Fruit fly (Drosophila melanogaster) ovary, adult (tissue): ENCODE results near the gene CG33630.

ENCODE experiments used
- CG17801 ChIP-seq: fragments of 200-800 bp; optimal IDR thresholded peaks from 2 replicates; lab custom pipeline; 2019; ENCODE audit warnings: missing biosample characterization, mild to moderate bottlenecking, missing genetic modification characterization, moderate library complexity; ENCODE audit not compliant: partially characterized antibody

CG33630 gene

dm6 chr3R:10076665-10077064, 14.2 kb downstream of the CG33630 start:
- peak; percentile 56 for TF ChIP-seq CG17801 (GFP tag; lab: Kevin White, UChicago)

dm6 chr3R:10078468-10079143, 16.2 kb downstream of the CG33630 start:
- no peak for TF ChIP-seq CG17801 (GFP tag; lab: Kevin White, UChicago)

- TF ChIP-seq CG17801 (GFP tag; lab: Kevin White, UChicago) = peak; percentile 78
Measured at dm6 chr3R:10079267-10079987, 17.0 kb downstream of the CG33630 start.

dm6 chr3R:10080699-10081098, 18.3 kb downstream of the CG33630 start:
- peak; percentile 6 for TF ChIP-seq CG17801 (GFP tag; lab: Kevin White, UChicago)

dm6 chr3R:10081469-10082111, 19.2 kb downstream of the CG33630 start:
- TF ChIP-seq CG17801 (GFP tag; lab: Kevin White, UChicago) = no peak

- peak; percentile 52 for TF ChIP-seq CG17801 (GFP tag; lab: Kevin White, UChicago)
Measured at dm6 chr3R:10082549-10083075, 20.2 kb downstream of the CG33630 start.

- TF ChIP-seq CG17801 (GFP tag; lab: Kevin White, UChicago) = peak; percentile 4
Measured at dm6 chr3R:10083077-10083476, 20.7 kb downstream of the CG33630 start.

dm6 chr3R:10084179-10084647, 21.8 kb downstream of the CG33630 start:
- no peak for TF ChIP-seq CG17801 (GFP tag; lab: Kevin White, UChicago)

- TF ChIP-seq CG17801 (GFP tag; lab: Kevin White, UChicago) = peak; percentile 81
Measured at dm6 chr3R:10084914-10085313, 22.5 kb downstream of the CG33630 start.

- TF ChIP-seq CG17801 (GFP tag; lab: Kevin White, UChicago) = no peak
Measured at dm6 chr3R:10086222-10086621, 23.8 kb downstream of the CG33630 start.

dm6 chr3R:10086683-10087082, 24.3 kb downstream of the CG33630 start:
- TF ChIP-seq CG17801 (GFP tag; lab: Kevin White, UChicago) = no peak

dm6 chr3R:10087206-10087927, 24.9 kb downstream of the CG33630 start:
- TF ChIP-seq CG17801 (GFP tag; lab: Kevin White, UChicago) = peak; percentile 6

dm6 chr3R:10089171-10089664, 26.8 kb downstream of the CG33630 start:
- peak; percentile 22 for TF ChIP-seq CG17801 (GFP tag; lab: Kevin White, UChicago)

dm6 chr3R:10090906-10091305, 28.5 kb downstream of the CG33630 start:
- TF ChIP-seq CG17801 (GFP tag; lab: Kevin White, UChicago) = no peak
